Worm (Caenorhabditis elegans) whole organism, L4 larva: Measurements from ENCODE around the gene lgc-34.
"Not testable (repeated sequence)": the region's sequence is repeated elsewhere in the genome, so short reads cannot be mapped to it uniquely, and the experiment has no call there.

Experiments
- D1046.2 ChIP-seq: fragments of 200-800 bp; sonication (Bioruptor generic); IDR thresholded peaks from 2 replicates; pipeline ENCODE4 v1.3.6; 2022; ENCODE audit warnings: missing genetic modification characterization, missing compliant biosample characterization
- F37D6.2 ChIP-seq: sonication (generic microtip); optimal IDR thresholded peaks from 2 replicates; lab custom pipeline; 2016; ENCODE audit warnings: mild to moderate bottlenecking, missing genetic modification characterization, missing compliant biosample characterization
- F44E2.7 ChIP-seq: fragments of 200-800 bp; sonication (Bioruptor generic); IDR thresholded peaks from 2 replicates; pipeline ENCODE4 v2.1.2; 2022; ENCODE audit warnings: missing genetic modification characterization, missing compliant biosample characterization
- Y5F2A.4 ChIP-seq: fragments of 200-800 bp; sonication (Bioruptor generic); optimal IDR thresholded peaks from 2 replicates; lab custom pipeline; 2018; ENCODE audit warnings: mild to moderate bottlenecking, missing genetic modification characterization, missing compliant biosample characterization
- ZK337.2 ChIP-seq: fragments of 200-800 bp; sonication (Bioruptor generic); IDR thresholded peaks from 2 replicates; pipeline ENCODE4 v1.3.6; 2022; ENCODE audit warnings: missing genetic modification reagents, missing genetic modification characterization, missing compliant biosample characterization
- aly-2 ChIP-seq: sonication (generic microtip); optimal IDR thresholded peaks from 2 replicates; lab custom pipeline; 2018; ENCODE audit warnings: missing biosample characterization, missing genetic modification characterization
- ceh-20 ChIP-seq: fragments of 200-800 bp; sonication (Bioruptor generic); IDR thresholded peaks from 2 replicates; pipeline ENCODE4 v1.3.6; 2022; ENCODE audit warnings: missing genetic modification reagents, missing genetic modification characterization, missing compliant biosample characterization
- ceh-28 ChIP-seq: fragments of 150-350 bp; optimal IDR thresholded peaks from 2 replicates; lab custom pipeline; 2014; ENCODE audit warnings: missing biosample characterization, missing genetic modification reagents, missing genetic modification characterization
- ceh-32 ChIP-seq: sonication (generic microtip); optimal IDR thresholded peaks from 2 replicates; lab custom pipeline; 2016; ENCODE audit warnings: mild to moderate bottlenecking, missing genetic modification characterization, missing compliant biosample characterization; ENCODE audit not compliant: poor library complexity
- ceh-62 ChIP-seq: sonication (generic microtip); optimal IDR thresholded peaks from 2 replicates; lab custom pipeline; 2017; ENCODE audit warnings: missing biosample characterization, missing genetic modification characterization
- daf-12 ChIP-seq: fragments of 150-350 bp; optimal IDR thresholded peaks from 2 replicates; lab custom pipeline; 2014; ENCODE audit warnings: missing biosample characterization, missing genetic modification reagents, missing genetic modification characterization
- dmd-8 ChIP-seq: fragments of 200-800 bp; sonication (Bioruptor generic); IDR thresholded peaks from 2 replicates; pipeline ENCODE4 v1.3.6; 2022; ENCODE audit warnings: missing genetic modification characterization, missing compliant biosample characterization
- dpl-1 ChIP-seq: fragments of 150-350 bp; optimal IDR thresholded peaks from 2 replicates; lab custom pipeline; 2014; ENCODE audit warnings: missing biosample characterization, missing genetic modification reagents, missing genetic modification characterization
- dve-1 ChIP-seq: sonication (generic microtip); optimal IDR thresholded peaks from 2 replicates; lab custom pipeline; 2017; ENCODE audit warnings: antibody characterized with exemption, mild to moderate bottlenecking, missing genetic modification characterization, missing compliant biosample characterization; ENCODE audit not compliant: insufficient read depth
- egl-27 ChIP-seq: sonication (generic microtip); optimal IDR thresholded peaks from 3 replicates; lab custom pipeline; 2017; ENCODE audit warnings: missing biosample characterization, missing genetic modification reagents, missing genetic modification characterization
- egl-43 ChIP-seq: fragments of 200-800 bp; sonication (Bioruptor generic); IDR thresholded peaks from 2 replicates; pipeline ENCODE4 v1.3.6; 2022; ENCODE audit warnings: missing genetic modification reagents, missing genetic modification characterization, missing compliant biosample characterization
- gei-8 ChIP-seq: fragments of 200-800 bp; sonication (Bioruptor generic); optimal IDR thresholded peaks from 2 replicates; lab custom pipeline; 2018; ENCODE audit warnings: mild to moderate bottlenecking, missing genetic modification characterization, missing compliant biosample characterization
- lin-1 ChIP-seq: fragments of 200-800 bp; sonication (Bioruptor generic); IDR thresholded peaks from 2 replicates; pipeline ENCODE4 v1.3.6; 2022; ENCODE audit warnings: missing genetic modification reagents, missing genetic modification characterization, missing compliant biosample characterization
- nhr-10 ChIP-seq: fragments of 150-350 bp; optimal IDR thresholded peaks from 2 replicates; lab custom pipeline; 2014; ENCODE audit warnings: missing biosample characterization, missing genetic modification characterization
- nhr-25 ChIP-seq: sonication (generic microtip); optimal IDR thresholded peaks from 2 replicates; lab custom pipeline; 2017; ENCODE audit warnings: missing genetic modification characterization, mild to moderate bottlenecking, missing compliant biosample characterization, antibody characterized with exemption, moderate library complexity, borderline replicate concordance; ENCODE audit not compliant: insufficient read depth
- nhr-48 ChIP-seq: sonication (generic microtip); optimal IDR thresholded peaks from 2 replicates; lab custom pipeline; 2016; ENCODE audit warnings: mild to moderate bottlenecking, missing genetic modification characterization, missing compliant biosample characterization
- nhr-6 ChIP-seq: fragments of 150-350 bp; optimal IDR thresholded peaks from 2 replicates; lab custom pipeline; 2014; ENCODE audit warnings: missing biosample characterization, missing genetic modification characterization
- nhr-77 ChIP-seq: fragments of 150-350 bp; optimal IDR thresholded peaks from 2 replicates; lab custom pipeline; 2014; ENCODE audit warnings: missing biosample characterization, missing genetic modification characterization
- php-3 ChIP-seq: fragments of 200-800 bp; sonication (Bioruptor generic); IDR thresholded peaks from 2 replicates; pipeline ENCODE4 v1.3.6; 2022; ENCODE audit warnings: missing genetic modification reagents, missing genetic modification characterization, missing compliant biosample characterization
- pqm-1 ChIP-seq: sonication (generic microtip); optimal IDR thresholded peaks from 2 replicates; lab custom pipeline; 2017; ENCODE audit warnings: missing biosample characterization, missing genetic modification characterization
- rbr-2 ChIP-seq: sonication (generic microtip); optimal IDR thresholded peaks from 2 replicates; lab custom pipeline; 2016; ENCODE audit warnings: missing genotype, missing genetic modification characterization, missing compliant biosample characterization
- tag-97 ChIP-seq: fragments of 200-800 bp; sonication (Bioruptor generic); IDR thresholded peaks from 2 replicates; pipeline ENCODE4 v1.3.6; 2022; ENCODE audit warnings: missing genetic modification characterization, missing compliant biosample characterization
- unc-130 ChIP-seq: sonication (generic microtip); optimal IDR thresholded peaks from 2 replicates; lab custom pipeline; 2016; ENCODE audit warnings: missing genetic modification reagents, missing genetic modification characterization, missing compliant biosample characterization
- unc-39 ChIP-seq: sonication (generic microtip); optimal IDR thresholded peaks from 2 replicates; lab custom pipeline; 2017; ENCODE audit warnings: missing biosample characterization, missing genetic modification characterization
- unc-62 ChIP-seq, 3 experiments: fragments of 150-350 bp in 1 of 3; sonication (generic microtip); optimal IDR thresholded peaks in 2 of 3; peaks in 1 of 3; 1 replicate in 1 of 3; 2 replicates in 2 of 3; lab custom pipeline; 2014 to 2017; ENCODE audit warnings: missing biosample characterization in 3 of 3, missing genetic modification characterization in 3 of 3, missing genetic modification reagents in 3 of 3, missing genotype in 1 of 3
- zag-1 ChIP-seq: fragments of 150-350 bp; optimal IDR thresholded peaks from 2 replicates; lab custom pipeline; 2014; ENCODE audit warnings: missing biosample characterization, missing genetic modification characterization
- zip-11 ChIP-seq: fragments of 200-800 bp; sonication (Bioruptor generic); IDR thresholded peaks from 2 replicates; pipeline ENCODE4 v1.3.6; 2022; ENCODE audit warnings: missing genetic modification characterization, missing compliant biosample characterization
- ztf-11 ChIP-seq: fragments of 150-350 bp; optimal IDR thresholded peaks from 2 replicates; lab custom pipeline; 2014; ENCODE audit warnings: missing biosample characterization, missing genetic modification characterization
- ztf-7 ChIP-seq: fragments of 150-350 bp; optimal IDR thresholded peaks from 2 replicates; lab custom pipeline; 2014; ENCODE audit warnings: missing biosample characterization, missing genetic modification characterization

lgc-34 gene

ce11 chrII:512630-513029, 13.7 kb upstream of the lgc-34 start:
- TF ChIP-seq ceh-20 (GFP tag; lab: Robert Waterston, UW): peak; percentile 25; the same call in 1 of the 2 replicates
- no peak for TF ChIP-seq F44E2.7 (GFP tag; lab: Robert Waterston, UW)
- peak in 1 of 2 experiments; percentile 40 for TF ChIP-seq unc-62 (GFP tag; optimal IDR thresholded peaks at IDR 0.05 in 1 of 2; lab: Kevin White, UChicago)
- no peak for TF ChIP-seq unc-62 (tag; optimal IDR thresholded peaks at IDR 0.05; lab: Kevin White, UChicago)
- TF ChIP-seq, all 104 proteins: peak for 2

- no peak for TF ChIP-seq zip-11 (GFP tag; lab: Robert Waterston, UW)
- no peak for TF ChIP-seq daf-12
- TF ChIP-seq nhr-10 (tag; lab: Kevin White, UChicago): no peak
- no peak for TF ChIP-seq F37D6.2 (tag; lab: Kevin White, UChicago)
- peak in 1 of 2 experiments; percentile 5 for TF ChIP-seq unc-62 (GFP tag; optimal IDR thresholded peaks at IDR 0.05 in 1 of 2; lab: Kevin White, UChicago)
- no peak for TF ChIP-seq unc-62 (tag; optimal IDR thresholded peaks at IDR 0.05; lab: Kevin White, UChicago)
- TF ChIP-seq, all 104 proteins: peak for 1
Measured at ce11 chrII:515765-516164, 10.6 kb upstream of the lgc-34 start, which contains the start of gene mab-9. TSS of gene mab-9 (plus strand) at chrII:516024.

ce11 chrII:521720-522119, 4.7 kb upstream of the lgc-34 start:
- TF ChIP-seq aly-2: no peak
- no peak for TF ChIP-seq ZK337.2 (GFP tag; lab: Robert Waterston, UW)
- TF ChIP-seq dmd-8 (GFP tag; lab: Robert Waterston, UW): no peak
- no peak for TF ChIP-seq Y5F2A.4 (GFP tag; lab: Kevin White, UChicago)
- TF ChIP-seq egl-27 (tag; lab: Kevin White, UChicago): no peak
- no peak for TF ChIP-seq lin-1 (GFP tag; lab: Robert Waterston, UW)
- TF ChIP-seq tag-97 (GFP tag; lab: Robert Waterston, UW): no peak
- TF ChIP-seq pqm-1 (tag; lab: Kevin White, UChicago): peak; percentile 76
- no peak for TF ChIP-seq D1046.2
- TF ChIP-seq php-3 (GFP tag; lab: Robert Waterston, UW): no peak
- TF ChIP-seq ceh-62 (tag; lab: Kevin White, UChicago): no peak
- peak; percentile 13 for TF ChIP-seq dve-1 (tag; lab: Kevin White, UChicago)
- no peak for TF ChIP-seq ceh-32 (tag; lab: Kevin White, UChicago)

ce11 chrII:522302-522701, 4.1 kb upstream of the lgc-34 start, which contains the start of gene slc-36.2:
TSS of gene slc-36.2 (plus strand) at chrII:522602.
- TF ChIP-seq unc-130 (GFP tag; lab: Kevin White, UChicago) (no peak), unc-39 (tag; lab: Kevin White, UChicago) (no peak), nhr-25 (tag; lab: Kevin White, UChicago) (no peak), egl-43 (GFP tag; lab: Robert Waterston, UW) (no peak), dpl-1 (GFP tag; lab: Kevin White, UChicago) (no peak), unc-62 (GFP tag; optimal IDR thresholded peaks at IDR 0.05 in 1 of 2; lab: Kevin White, UChicago) (no peak), unc-62 (tag; optimal IDR thresholded peaks at IDR 0.05; lab: Kevin White, UChicago) (no peak), zag-1 (tag; lab: Kevin White, UChicago) (no peak), ceh-28 (tag; lab: Kevin White, UChicago) (no peak), nhr-6 (tag; lab: Kevin White, UChicago) (no peak), egl-27 (tag; lab: Kevin White, UChicago) (no peak), daf-12 (no peak), nhr-77 (tag; lab: Kevin White, UChicago) (no peak), ztf-11 (no peak), gei-8 (no peak), rbr-2 (no peak), ztf-7 (tag; lab: Kevin White, UChicago) (no peak), F37D6.2 (tag; lab: Kevin White, UChicago) (no peak)

- TF ChIP-seq gei-8; nhr-48 (tag; lab: Kevin White, UChicago); tag-97 (GFP tag; lab: Robert Waterston, UW): not testable (repeated sequence)
Measured at ce11 chrII:535226-535625, 8.9 kb downstream of the lgc-34 start, which contains the start of gene T27A1.3. TSS of gene T27A1.3 (plus strand) at chrII:535526.
